Worm (Caenorhabditis elegans) whole organism, early embryonic: ENCODE measurements around the gene srt-11.

Experiments used
- ama-1 ChIP-seq: fragments of 150-350 bp; optimal IDR thresholded peaks from 2 replicates; lab custom pipeline; 2014
- ceh-13 ChIP-seq: fragments of 200-800 bp; sonication (Bioruptor generic); optimal IDR thresholded peaks from 2 replicates; lab custom pipeline; 2018; ENCODE audit warnings: mild to moderate bottlenecking, missing genetic modification characterization, missing compliant biosample characterization
- pes-1 ChIP-seq: fragments of 200-800 bp; sonication (Bioruptor generic); IDR thresholded peaks from 2 replicates; pipeline ENCODE4 v1.3.6; 2022; ENCODE audit warnings: missing genetic modification reagents, missing genetic modification characterization, missing compliant biosample characterization
- scrt-1 ChIP-seq: fragments of 200-800 bp; sonication (Bioruptor generic); IDR thresholded peaks from 2 replicates; pipeline ENCODE4 v1.3.6; 2022; ENCODE audit warnings: missing genetic modification characterization, missing compliant biosample characterization
- tbx-11 ChIP-seq: fragments of 200-800 bp; sonication (Bioruptor generic); IDR thresholded peaks from 2 replicates; pipeline ENCODE4 v1.3.6; 2022; ENCODE audit warnings: missing genetic modification characterization, missing compliant biosample characterization

ce11 chrII:14772956-14773788 is 32.6 kb upstream of the srt-11 start, which contains the start of gene Y54E2A.7:
- TF ChIP-seq ama-1 (no peak), tbx-11 (GFP tag; lab: Robert Waterston, UW) (no peak), ceh-13 (GFP tag; lab: Kevin White, UChicago) (no peak), scrt-1 (no peak), pes-1 (no peak; the same call in 1 of the 2 replicates)
